Worm (Caenorhabditis elegans) whole organism, L1 larva: ENCODE results near the gene pfut-1.

Source experiments
- alr-1 ChIP-seq: fragments of 200-800 bp; sonication (Bioruptor generic); optimal IDR thresholded peaks from 2 replicates; lab custom pipeline; 2018; ENCODE audit warnings: borderline replicate concordance, mild to moderate bottlenecking, missing genetic modification characterization, missing compliant biosample characterization
- aly-2 ChIP-seq: fragments of 150-350 bp; optimal IDR thresholded peaks from 2 replicates; lab custom pipeline; 2014; ENCODE audit warnings: missing biosample characterization, missing genetic modification characterization
- ceh-63 ChIP-seq: fragments of 200-800 bp; sonication (Bioruptor generic); optimal IDR thresholded peaks from 2 replicates; lab custom pipeline; 2018; ENCODE audit warnings: mild to moderate bottlenecking, missing genetic modification characterization, missing compliant biosample characterization
- ces-1 ChIP-seq: fragments of 150-350 bp; optimal IDR thresholded peaks from 2 replicates; lab custom pipeline; 2014; ENCODE audit warnings: missing biosample characterization, missing genetic modification reagents, missing genetic modification characterization
- elt-3 ChIP-seq, 6 experiments: fragments of 150-350 bp in 1 of 6; sonication (generic microtip); optimal IDR thresholded peaks; 2 replicates each; lab custom pipeline; 2017 to 2018; ENCODE audit warnings: missing biosample characterization in 6 of 6, missing genetic modification characterization in 6 of 6, inconsistent platforms in 1 of 6
- hpl-2 ChIP-seq: fragments of 150-350 bp; optimal IDR thresholded peaks from 2 replicates; lab custom pipeline; 2014; ENCODE audit warnings: missing biosample characterization, missing genetic modification reagents, missing genetic modification characterization
- mdl-1 ChIP-seq, 2 experiments: fragments of 150-350 bp; optimal IDR thresholded peaks; 2 replicates each; lab custom pipeline; 2014 to 2017; ENCODE audit warnings: missing biosample characterization in 2 of 2, missing genetic modification characterization in 2 of 2, inconsistent platforms in 1 of 2
- nhr-47 ChIP-seq: sonication (generic microtip); optimal IDR thresholded peaks from 2 replicates; lab custom pipeline; 2016; ENCODE audit warnings: mild to moderate bottlenecking, missing genetic modification characterization, moderate library complexity, missing compliant biosample characterization
- rnt-1 ChIP-seq: sonication (generic microtip); optimal IDR thresholded peaks from 2 replicates; lab custom pipeline; 2016; ENCODE audit warnings: mild to moderate bottlenecking, missing genetic modification characterization, moderate library complexity, missing compliant biosample characterization
- skn-1 ChIP-seq: fragments of 150-350 bp; optimal IDR thresholded peaks from 2 replicates; lab custom pipeline; 2014; ENCODE audit warnings: missing biosample characterization, missing genetic modification characterization
- zip-4 ChIP-seq: fragments of 200-800 bp; sonication (Bioruptor generic); optimal IDR thresholded peaks from 2 replicates; lab custom pipeline; 2018; ENCODE audit warnings: mild to moderate bottlenecking, missing genetic modification characterization, moderate library complexity, missing compliant biosample characterization
- ztf-11 ChIP-seq, 2 experiments: sonication (generic microtip); optimal IDR thresholded peaks; 2 replicates each; lab custom pipeline; 2016 to 2017; ENCODE audit warnings: missing genetic modification characterization in 2 of 2, missing biosample characterization in 1 of 2, missing compliant biosample characterization in 1 of 2

DNA sequence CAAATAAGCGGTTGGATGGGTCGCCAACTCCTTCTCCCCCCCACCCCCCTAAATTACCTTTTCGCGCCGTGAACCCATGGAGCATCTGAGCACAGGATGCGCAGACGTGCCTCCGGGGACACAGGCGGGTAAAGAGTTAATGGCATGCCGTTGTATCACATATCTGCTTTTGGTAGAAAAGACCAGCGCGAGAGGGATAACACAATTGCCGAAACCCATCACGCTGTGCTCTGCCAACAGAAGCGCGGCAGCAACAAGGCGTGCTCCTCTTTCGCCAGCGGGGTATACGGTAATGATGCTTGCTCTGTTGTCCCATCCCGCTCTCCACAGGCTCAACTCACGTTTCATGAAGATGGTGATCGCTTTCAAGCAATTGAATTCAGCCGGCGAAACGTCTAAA lies 31.7 kb downstream of the pfut-1 start:
- TF ChIP-seq ztf-11 (tag; optimal IDR thresholded peaks at IDR 0.05; lab: Kevin White, UChicago) (no peak), nhr-47 (tag; lab: Kevin White, UChicago) (no peak), skn-1 (tag; lab: Kevin White, UChicago) (no peak), hpl-2 (no peak), mdl-1 (tag; optimal IDR thresholded peaks at IDR 0.05; lab: Kevin White, UChicago) (no peak), aly-2 (tag; lab: Kevin White, UChicago) (no peak), elt-3 (tag; optimal IDR thresholded peaks at IDR 0.05; lab: Kevin White, UChicago) (no peak), zip-4 (GFP tag; lab: Kevin White, UChicago) (no peak), ceh-63 (GFP tag; lab: Kevin White, UChicago) (no peak), alr-1 (no peak), rnt-1 (tag; lab: Kevin White, UChicago) (no peak), ces-1 (GFP tag; lab: Kevin White, UChicago) (no peak)
